Worm (Caenorhabditis elegans): ENCODE measurements around the gene gsto-2.

DNA sequence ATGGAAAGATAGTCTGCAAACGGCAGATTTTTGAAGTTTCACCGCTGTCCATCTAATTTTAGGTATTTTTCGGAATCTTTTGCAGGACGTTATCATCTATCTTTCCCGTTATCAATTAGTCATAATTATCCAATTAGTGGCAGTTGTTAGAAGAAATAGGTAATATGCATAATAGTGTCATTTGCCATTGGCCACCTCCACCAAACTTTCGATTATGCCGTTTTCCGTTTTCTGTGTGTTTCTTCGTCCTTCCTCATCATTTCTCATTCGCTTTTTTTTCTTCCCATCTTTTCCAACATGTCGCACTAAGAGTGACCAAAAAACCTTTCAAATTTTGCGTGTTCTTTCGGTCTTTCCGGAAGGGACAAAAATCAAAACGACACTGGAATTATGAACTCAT, 9.8 kb downstream of the gsto-2 start:
- no peak for TF ChIP-seq dao-5 (tag; optimal IDR thresholded peaks at IDR 0.05)
- TF ChIP-seq W03F9.2 (tag; optimal IDR thresholded peaks at IDR 0.05), result no peak
- TF ChIP-seq him-1 (tag; optimal IDR thresholded peaks at IDR 0.05), result no peak

All from whole organism, L4/young adult.